Fruit fly (Drosophila melanogaster) whole organism, embryonic: ENCODE data around the gene CG8420.

Experiments
- ATbp ChIP-seq: fragments of 200-800 bp; sonication (Bioruptor generic); optimal IDR thresholded peaks from 2 replicates; lab custom pipeline; 2017; ENCODE audit warnings: missing biosample characterization, mild to moderate bottlenecking, missing genetic modification characterization, missing genetic modification reagents
- Aef1 ChIP-seq: fragments of 200-800 bp; sonication (Bioruptor generic); IDR thresholded peaks from 3 replicates; pipeline ENCODE4 v1.3.6; 2022; ENCODE audit warnings: missing biosample characterization, missing genetic modification characterization
- CG12299 ChIP-seq: fragments of 200-800 bp; sonication (Bioruptor generic); optimal IDR thresholded peaks from 2 replicates; lab custom pipeline; 2018; ENCODE audit warnings: missing biosample characterization, mild to moderate bottlenecking, missing genetic modification characterization
- CG12391 ChIP-seq: fragments of 200-800 bp; sonication (Bioruptor generic); optimal IDR thresholded peaks from 3 replicates; lab custom pipeline; 2018; ENCODE audit warnings: missing biosample characterization, mild to moderate bottlenecking, missing genetic modification characterization, moderate library complexity
- CG12744 ChIP-seq: fragments of 200-800 bp; sonication (Bioruptor generic); optimal IDR thresholded peaks from 2 replicates; lab custom pipeline; 2016; ENCODE audit warnings: missing biosample characterization, missing genetic modification characterization
- CG12769 ChIP-seq: fragments of 200-800 bp; sonication (Bioruptor generic); optimal IDR thresholded peaks from 2 replicates; lab custom pipeline; 2019; ENCODE audit warnings: missing biosample characterization, mild to moderate bottlenecking, missing genetic modification characterization, moderate library complexity
- CG15514 ChIP-seq: fragments of 200-800 bp; sonication (Bioruptor generic); optimal IDR thresholded peaks from 3 replicates; lab custom pipeline; 2017; ENCODE audit warnings: missing biosample characterization, missing genetic modification characterization, mild to moderate bottlenecking, moderate library complexity, missing genetic modification reagents
- CG15601 ChIP-seq: fragments of 200-800 bp; sonication (Bioruptor generic); optimal IDR thresholded peaks from 3 replicates; lab custom pipeline; 2019; ENCODE audit warnings: missing biosample characterization, mild to moderate bottlenecking, missing genetic modification characterization, moderate library complexity
- CG16779 ChIP-seq: fragments of 200-800 bp; sonication (Bioruptor generic); IDR thresholded peaks from 2 replicates; pipeline ENCODE4 v1.3.6; 2022; ENCODE audit warnings: missing biosample characterization, missing genetic modification characterization
- CG16815 ChIP-seq: fragments of 200-800 bp; sonication (Bioruptor generic); optimal IDR thresholded peaks from 3 replicates; lab custom pipeline; 2017; ENCODE audit warnings: missing biosample characterization, mild to moderate bottlenecking, missing genetic modification characterization
- CG18476 ChIP-seq: fragments of 200-800 bp; sonication (Bioruptor generic); optimal IDR thresholded peaks from 2 replicates; lab custom pipeline; 2016; ENCODE audit warnings: missing biosample characterization, mild to moderate bottlenecking, missing genetic modification characterization
- CG2202 ChIP-seq: fragments of 200-800 bp; sonication (Bioruptor generic); optimal IDR thresholded peaks from 2 replicates; lab custom pipeline; 2018; ENCODE audit warnings: missing biosample characterization, mild to moderate bottlenecking, missing genetic modification characterization
- CG2712 ChIP-seq: fragments of 200-800 bp; optimal IDR thresholded peaks from 3 replicates; lab custom pipeline; 2019; ENCODE audit warnings: missing biosample characterization, mild to moderate bottlenecking, missing genetic modification characterization, moderate library complexity
- CG2889 ChIP-seq: fragments of 200-800 bp; sonication (Bioruptor generic); IDR thresholded peaks from 3 replicates; pipeline ENCODE4 v1.3.6; 2022; ENCODE audit warnings: missing biosample characterization, missing genetic modification characterization
- CG33213 ChIP-seq: fragments of 200-800 bp; sonication (Bioruptor generic); optimal IDR thresholded peaks from 3 replicates; lab custom pipeline; 2016; ENCODE audit warnings: missing biosample characterization, missing genetic modification characterization
- CG4328 ChIP-seq: fragments of 200-800 bp; sonication (Bioruptor generic); optimal IDR thresholded peaks from 3 replicates; lab custom pipeline; 2017; ENCODE audit warnings: missing biosample characterization, missing genetic modification reagents, missing genetic modification characterization
- CG4360 ChIP-seq: fragments of 200-800 bp; sonication (Bioruptor generic); IDR thresholded peaks from 2 replicates; pipeline ENCODE4 v1.3.6; 2022; ENCODE audit warnings: missing biosample characterization, missing genetic modification characterization
- CG4854 ChIP-seq: fragments of 200-800 bp; sonication (Bioruptor generic); optimal IDR thresholded peaks from 2 replicates; lab custom pipeline; 2016; ENCODE audit warnings: missing biosample characterization, missing genetic modification characterization, inconsistent platforms
- CG5245 ChIP-seq: fragments of 200-800 bp; sonication (Bioruptor generic); optimal IDR thresholded peaks from 3 replicates; lab custom pipeline; 2016; ENCODE audit warnings: missing biosample characterization, missing genetic modification characterization
- CG6254 ChIP-seq: fragments of 200-800 bp; sonication (Bioruptor generic); optimal IDR thresholded peaks from 3 replicates; lab custom pipeline; 2017; ENCODE audit warnings: mild to moderate bottlenecking, missing biosample characterization, missing genetic modification reagents, missing genetic modification characterization
- CG7357 ChIP-seq: fragments of 200-800 bp; sonication (Bioruptor generic); IDR thresholded peaks from 3 replicates; pipeline ENCODE4 v1.3.6; 2022; ENCODE audit warnings: missing biosample characterization, missing genetic modification characterization
- CG7556 ChIP-seq: fragments of 200-800 bp; sonication (Bioruptor generic); optimal IDR thresholded peaks from 2 replicates; lab custom pipeline; 2017; ENCODE audit warnings: missing biosample characterization, mild to moderate bottlenecking, missing genetic modification characterization
- CG8388 ChIP-seq: fragments of 200-800 bp; sonication (Bioruptor generic); optimal IDR thresholded peaks from 2 replicates; lab custom pipeline; 2019; ENCODE audit warnings: missing biosample characterization, mild to moderate bottlenecking, missing genetic modification characterization, moderate library complexity
- CG8765 ChIP-seq: fragments of 200-800 bp; sonication (Bioruptor generic); IDR thresholded peaks from 2 replicates; pipeline ENCODE4 v1.3.6; 2022; ENCODE audit warnings: missing biosample characterization, missing genetic modification characterization
- Dip3 ChIP-seq: fragments of 200-800 bp; sonication (Bioruptor generic); optimal IDR thresholded peaks from 3 replicates; lab custom pipeline; 2016; ENCODE audit warnings: missing biosample characterization, missing genetic modification characterization
- Drgx ChIP-seq: fragments of 200-800 bp; sonication (Bioruptor generic); IDR thresholded peaks from 2 replicates; pipeline ENCODE4 v1.3.6; 2022; ENCODE audit warnings: missing biosample characterization, missing genetic modification characterization
- Fer3 ChIP-seq: fragments of 200-800 bp; sonication (Bioruptor generic); optimal IDR thresholded peaks from 2 replicates; lab custom pipeline; 2018; ENCODE audit warnings: missing biosample characterization, mild to moderate bottlenecking, missing genetic modification characterization, moderate library complexity
- HHEX ChIP-seq: fragments of 200-800 bp; sonication (Bioruptor generic); optimal IDR thresholded peaks from 3 replicates; lab custom pipeline; 2017; ENCODE audit warnings: missing biosample characterization, mild to moderate bottlenecking, missing genetic modification characterization, missing genetic modification reagents
- Hr3 ChIP-seq: fragments of 200-800 bp; sonication (Bioruptor generic); optimal IDR thresholded peaks from 3 replicates; lab custom pipeline; 2016; ENCODE audit warnings: missing biosample characterization, missing genetic modification characterization
- Lpt ChIP-seq: fragments of >200 bp; optimal IDR thresholded peaks from 2 replicates; lab custom pipeline; 2018; ENCODE audit warnings: missing biosample characterization, missing genetic modification characterization
- Mad ChIP-seq: fragments of 200-800 bp; sonication (Bioruptor generic); optimal IDR thresholded peaks from 2 replicates; lab custom pipeline; 2016; ENCODE audit warnings: missing biosample characterization, missing genetic modification characterization
- NC2β ChIP-seq: fragments of 200-800 bp; sonication (Bioruptor generic); optimal IDR thresholded peaks from 2 replicates; lab custom pipeline; 2016; ENCODE audit warnings: missing biosample characterization, missing genetic modification characterization
- Optix ChIP-seq: fragments of 200-800 bp; sonication (Bioruptor generic); IDR thresholded peaks from 3 replicates; pipeline ENCODE4 v1.3.6; 2022; ENCODE audit warnings: missing biosample characterization, missing genetic modification characterization
- Stat92E ChIP-seq, 3 experiments: fragments of >200 bp in 2 of 3; fragments of 200-800 bp in 1 of 3; sonication (Bioruptor generic) in 1 of 3; optimal IDR thresholded peaks; 2 replicates each; lab custom pipeline; 2017 to 2019; ENCODE audit warnings: missing biosample characterization in 3 of 3, missing genetic modification characterization in 3 of 3, mild to moderate bottlenecking in 1 of 3, moderate library complexity in 1 of 3
- Xbp1 ChIP-seq: fragments of 200-800 bp; sonication (Bioruptor generic); optimal IDR thresholded peaks from 3 replicates; lab custom pipeline; 2016; ENCODE audit warnings: missing biosample characterization, mild to moderate bottlenecking, missing genetic modification characterization
- ab ChIP-seq: fragments of 200-800 bp; sonication (Bioruptor generic); optimal IDR thresholded peaks from 2 replicates; lab custom pipeline; 2016; ENCODE audit warnings: missing biosample characterization, missing genetic modification characterization
- gem ChIP-seq: fragments of 200-800 bp; sonication (Bioruptor generic); optimal IDR thresholded peaks from 2 replicates; lab custom pipeline; 2019; ENCODE audit warnings: missing biosample characterization, mild to moderate bottlenecking, missing genetic modification characterization, moderate library complexity
- grn ChIP-seq: fragments of 200-800 bp; sonication (Bioruptor generic); optimal IDR thresholded peaks from 3 replicates; lab custom pipeline; 2017; ENCODE audit warnings: missing biosample characterization, missing genetic modification characterization
- gsb-n ChIP-seq: fragments of 200-800 bp; sonication (Bioruptor generic); optimal IDR thresholded peaks from 3 replicates; lab custom pipeline; 2018; ENCODE audit warnings: missing biosample characterization, mild to moderate bottlenecking, missing genetic modification characterization
- hth ChIP-seq: fragments of >200 bp; optimal IDR thresholded peaks from 2 replicates; lab custom pipeline; 2017; ENCODE audit warnings: inconsistent platforms
- nmo ChIP-seq: fragments of 200-800 bp; sonication (Bioruptor generic); optimal IDR thresholded peaks from 2 replicates; lab custom pipeline; 2018; ENCODE audit warnings: missing biosample characterization, mild to moderate bottlenecking, missing genetic modification characterization, moderate library complexity
- run ChIP-seq: fragments of 200-800 bp; sonication (Bioruptor generic); optimal IDR thresholded peaks from 3 replicates; lab custom pipeline; 2018; ENCODE audit warnings: missing biosample characterization, mild to moderate bottlenecking, missing genetic modification characterization
- sim ChIP-seq: fragments of 200-800 bp; sonication (Bioruptor generic); IDR thresholded peaks from 2 replicates; pipeline ENCODE4 v1.3.6; 2022; ENCODE audit warnings: missing biosample characterization, missing genetic modification characterization
- sqz ChIP-seq: fragments of 200-800 bp; sonication (Bioruptor generic); optimal IDR thresholded peaks from 3 replicates; lab custom pipeline; 2018; ENCODE audit warnings: missing biosample characterization, mild to moderate bottlenecking, missing genetic modification characterization
- sr ChIP-seq: fragments of 200-800 bp; sonication (Bioruptor generic); IDR thresholded peaks from 3 replicates; pipeline ENCODE4 v1.3.6; 2022; ENCODE audit warnings: missing biosample characterization, missing genetic modification characterization
- tin ChIP-seq: fragments of 200-800 bp; sonication (Bioruptor generic); optimal IDR thresholded peaks from 3 replicates; lab custom pipeline; 2016; ENCODE audit warnings: missing biosample characterization, missing genetic modification characterization
- tna ChIP-seq: fragments of 200-800 bp; sonication (Bioruptor generic); IDR thresholded peaks from 2 replicates; pipeline ENCODE4 v1.3.6; 2022; ENCODE audit warnings: missing biosample characterization, missing genetic modification characterization; ENCODE audit not compliant: partially characterized antibody
- unpg ChIP-seq: fragments of 200-800 bp; sonication (Bioruptor generic); optimal IDR thresholded peaks from 3 replicates; lab custom pipeline; 2018; ENCODE audit warnings: missing biosample characterization, mild to moderate bottlenecking, missing genetic modification characterization, moderate library complexity
- wor ChIP-seq: fragments of 200-800 bp; sonication (Bioruptor generic); IDR thresholded peaks from 2 replicates; pipeline ENCODE4 v1.3.6; 2022; ENCODE audit warnings: missing biosample characterization, missing genetic modification characterization

CG8420 gene

dm6 chr3R:9229075-9229835, 17.2 kb upstream of the CG8420 start (continued):
- TF ChIP-seq CG8765 (GFP tag; lab: Robert Waterston, UW) (no peak), CG16815 (GFP tag; lab: Kevin White, UChicago) (peak; percentile 81), CG33213 (peak; percentile 60), CG2202 (tag; lab: Kevin White, UChicago) (peak; percentile 79), CG7556 (GFP tag; lab: Kevin White, UChicago) (peak; percentile 79), wor (0 out of 2 replicates have a peak, but pooled peaks have one; percentile 39), run (tag; lab: Kevin White, UChicago) (no peak), Xbp1 (GFP tag; lab: Kevin White, UChicago) (peak; percentile 81), HHEX (GFP tag; lab: Kevin White, UChicago) (peak; percentile 70), CG4854 (peak; percentile 69), CG12391 (tag; lab: Kevin White, UChicago) (peak; percentile 87), ab (GFP tag; lab: Kevin White, UChicago) (peak; percentile 32), CG5245 (peak; percentile 75), Hr3 (GFP tag; lab: Kevin White, UChicago) (peak; percentile 76), sim (peak; percentile 60; the same call in 1 of the 2 replicates), CG6254 (GFP tag; lab: Kevin White, UChicago) (peak; percentile 74), CG4328 (no peak), Drgx (GFP tag; lab: Robert Waterston, UW) (peak; percentile 95), Optix (GFP tag; lab: Robert Waterston, UW) (no peak; the same call in 2 of the 3 replicates), gsb-n (tag; lab: Kevin White, UChicago) (peak; percentile 77), CG12769 (peak; percentile 86), CG12299 (tag; lab: Kevin White, UChicago) (no peak), Stat92E (GFP tag; optimal IDR thresholded peaks at IDR 0.05; lab: Kevin White, UChicago) (peak in 1 of 3 experiments; percentile 25), sqz (GFP tag; lab: Kevin White, UChicago) (peak; percentile 54), CG7357 (GFP tag; lab: Robert Waterston, UW) (peak; percentile 36; the same call in 1 of the 3 replicates), gem (tag; lab: Kevin White, UChicago) (peak; percentile 89), CG2889 (GFP tag; lab: Robert Waterston, UW) (peak; percentile 55; the same call in 1 of the 3 replicates), grn (GFP tag; lab: Kevin White, UChicago) (peak; percentile 43), CG16779 (GFP tag; lab: Robert Waterston, UW) (no peak), CG2712 (tag; lab: Kevin White, UChicago) (peak; percentile 90), Dip3 (GFP tag; lab: Kevin White, UChicago) (peak; percentile 49), Fer3 (tag; lab: Kevin White, UChicago) (peak; percentile 64), CG15601 (tag; lab: Kevin White, UChicago) (peak; percentile 66), Aef1 (GFP tag; lab: Robert Waterston, UW) (peak; percentile 62), CG8388 (GFP tag; lab: Kevin White, UChicago) (peak; percentile 79), ATbp (peak; percentile 68), tna (GFP tag; lab: Robert Waterston, UW) (no peak), CG15514 (GFP tag; lab: Kevin White, UChicago) (peak; percentile 3), CG4360 (GFP tag; lab: Robert Waterston, UW) (peak; percentile 85), hth (lab: Kevin White, UChicago) (no peak), nmo (GFP tag; lab: Kevin White, UChicago) (peak; percentile 88), unpg (GFP tag; lab: Kevin White, UChicago) (peak; percentile 80), CG18476 (GFP tag; lab: Kevin White, UChicago) (peak; percentile 69), sr (GFP tag; lab: Robert Waterston, UW) (no peak), tin (GFP tag; lab: Kevin White, UChicago) (peak; percentile 77), NC2β (GFP tag; lab: Kevin White, UChicago) (peak; percentile 87), Lpt (GFP tag; lab: Kevin White, UChicago) (no peak), Mad (peak; percentile 55), CG12744 (GFP tag; lab: Kevin White, UChicago) (peak; percentile 31)
